Worm (Caenorhabditis elegans) whole organism, L1 larva: ENCODE measurements around the gene C05B5.8.

Experiments used
- fkh-4 ChIP-seq: sonication (generic microtip); optimal IDR thresholded peaks from 2 replicates; lab custom pipeline; 2016; ENCODE audit warnings: missing compliant biosample characterization, missing genetic modification characterization, borderline replicate concordance
- nhr-28 ChIP-seq: fragments of 150-350 bp; optimal IDR thresholded peaks from 2 replicates; lab custom pipeline; 2014; ENCODE audit warnings: missing biosample characterization, missing genetic modification characterization
- pag-3 ChIP-seq: sonication (generic microtip); optimal IDR thresholded peaks from 2 replicates; lab custom pipeline; 2017; ENCODE audit warnings: missing genetic modification characterization, mild to moderate bottlenecking, missing compliant biosample characterization, antibody characterized with exemption, borderline replicate concordance; ENCODE audit not compliant: insufficient read depth
- snpc-4 ChIP-seq: fragments of 150-350 bp; optimal IDR thresholded peaks from 2 replicates; lab custom pipeline; 2014; ENCODE audit warnings: missing biosample characterization, missing genetic modification characterization

- no peak for TF ChIP-seq nhr-28
- no peak for TF ChIP-seq pag-3 (tag; lab: Kevin White, UChicago)
- no peak for TF ChIP-seq fkh-4 (tag; lab: Kevin White, UChicago)
- TF ChIP-seq snpc-4 (tag; lab: Kevin White, UChicago) = no peak
Measured at ce11 chrIII:9973765-9974164, 32.8 kb downstream of the C05B5.8 start, which contains the start of gene R10E12.2.
